Worm (Caenorhabditis elegans): ENCODE data around the gene ttbk-5.

ce11 chrIV:10122205-10122604, 31.7 kb downstream of the ttbk-5 start, which contains the start of gene irld-21:
- no peak for TF ChIP-seq dao-5 (tag; optimal IDR thresholded peaks at IDR 0.05)
- no peak for TF ChIP-seq him-1 (tag; optimal IDR thresholded peaks at IDR 0.05)
- TF ChIP-seq W03F9.2 (tag; optimal IDR thresholded peaks at IDR 0.05), result no peak

All from whole organism, L4/young adult.